Fruit fly (Drosophila melanogaster): ENCODE measurements around the gene ChLD3.

- no peak for TF ChIP-seq CG8478 (optimal IDR thresholded peaks at IDR 0.05)
- no peak for TF ChIP-seq Dll (optimal IDR thresholded peaks at IDR 0.05)
- TF ChIP-seq EcR (GFP tag; optimal IDR thresholded peaks at IDR 0.05), result no peak
- TF ChIP-seq usp (GFP tag; optimal IDR thresholded peaks at IDR 0.05), result no peak
- TF ChIP-seq pan (optimal IDR thresholded peaks at IDR 0.05), result no peak
Measured at dm6 chr2L:16715133-16715833, 23.4 kb upstream of the ChLD3 start.

Data from whole organism.